Fruit fly (Drosophila melanogaster): Measurements from ENCODE around the gene Tdh.

DNA sequence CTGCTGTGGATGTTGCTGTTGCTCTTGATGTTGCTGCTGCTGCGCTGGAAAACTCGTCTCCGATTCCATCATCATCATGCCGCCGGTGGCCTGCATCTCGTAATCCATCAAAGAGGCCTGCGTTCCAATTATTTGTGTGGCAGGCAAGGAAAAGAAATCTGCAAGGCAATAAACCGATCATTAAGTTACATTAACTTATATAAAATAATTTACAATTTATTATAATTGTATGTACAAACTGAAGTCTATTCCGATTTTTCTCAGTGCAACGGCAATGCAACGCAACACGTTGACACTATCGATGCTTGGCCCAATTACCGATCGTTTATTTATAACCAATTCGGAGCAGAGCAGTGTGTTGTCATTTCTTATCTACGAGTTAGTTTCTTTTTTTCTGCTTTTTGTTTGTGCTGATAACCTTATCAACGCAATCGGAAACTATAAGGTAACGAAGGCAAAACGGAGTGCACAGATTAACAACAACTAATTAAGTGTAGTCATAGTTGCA is 4.3 kb downstream of the Tdh start:
- TF ChIP-seq CG12071 (GFP tag; optimal IDR thresholded peaks at IDR 0.05) (peak; percentile 43), Hr51 (GFP tag; optimal IDR thresholded peaks at IDR 0.05) (peak in 1 of 2 experiments; percentile 70), danr (GFP tag; IDR thresholded peaks at IDR 0.05) (0 out of 2 replicates have a peak, but pooled peaks have one; percentile 26), sens (GFP tag) (peak; percentile 26), CG17385 (GFP tag; optimal IDR thresholded peaks at IDR 0.05) (peak; percentile 39), repo (GFP tag; optimal IDR thresholded peaks at IDR 0.05) (no peak), CG11695 (GFP tag; IDR thresholded peaks at IDR 0.05) (peak; percentile 66; the same call in 2 of the 3 replicates), p53 (GFP tag; optimal IDR thresholded peaks at IDR 0.05) (no peak), sob (GFP tag; IDR thresholded peaks at IDR 0.05) (peak; percentile 52)
